Worm (Caenorhabditis elegans) whole organism, L4 larva: Measurements from ENCODE around the gene lys-2.

Experiments
- D1046.2 ChIP-seq: fragments of 200-800 bp; sonication (Bioruptor generic); IDR thresholded peaks from 2 replicates; pipeline ENCODE4 v1.3.6; 2022; ENCODE audit warnings: missing genetic modification characterization, missing compliant biosample characterization
- F37D6.2 ChIP-seq: sonication (generic microtip); optimal IDR thresholded peaks from 2 replicates; lab custom pipeline; 2016; ENCODE audit warnings: mild to moderate bottlenecking, missing genetic modification characterization, missing compliant biosample characterization
- daf-12 ChIP-seq: fragments of 150-350 bp; optimal IDR thresholded peaks from 2 replicates; lab custom pipeline; 2014; ENCODE audit warnings: missing biosample characterization, missing genetic modification reagents, missing genetic modification characterization
- dmd-6 ChIP-seq: fragments of 200-800 bp; sonication (Bioruptor generic); IDR thresholded peaks from 2 replicates; pipeline ENCODE4 v1.3.6; 2022; ENCODE audit warnings: missing genetic modification reagents, missing genetic modification characterization, missing compliant biosample characterization
- egl-27 ChIP-seq: sonication (generic microtip); optimal IDR thresholded peaks from 3 replicates; lab custom pipeline; 2017; ENCODE audit warnings: missing biosample characterization, missing genetic modification reagents, missing genetic modification characterization
- lsy-2 ChIP-seq, 2 experiments: fragments of 150-350 bp in 1 of 2; sonication (generic microtip) in 1 of 2; optimal IDR thresholded peaks; 2 replicates each; lab custom pipeline; 2014 to 2017; ENCODE audit warnings: missing biosample characterization in 2 of 2, missing genetic modification characterization in 2 of 2
- mep-1 ChIP-seq: fragments of 150-350 bp; sonication (generic microtip); optimal IDR thresholded peaks from 3 replicates; lab custom pipeline; 2014; ENCODE audit warnings: missing biosample characterization, missing genetic modification characterization
- nhr-11 ChIP-seq: fragments of 150-350 bp; optimal IDR thresholded peaks from 2 replicates; lab custom pipeline; 2014; ENCODE audit warnings: missing biosample characterization, missing genetic modification characterization
- nhr-28 ChIP-seq: fragments of 150-350 bp; optimal IDR thresholded peaks from 2 replicates; lab custom pipeline; 2014; ENCODE audit warnings: missing biosample characterization, missing genetic modification characterization
- nhr-6 ChIP-seq: fragments of 150-350 bp; optimal IDR thresholded peaks from 2 replicates; lab custom pipeline; 2014; ENCODE audit warnings: missing biosample characterization, missing genetic modification characterization
- rbr-2 ChIP-seq: sonication (generic microtip); optimal IDR thresholded peaks from 2 replicates; lab custom pipeline; 2016; ENCODE audit warnings: missing genotype, missing genetic modification characterization, missing compliant biosample characterization
- zfp-2 ChIP-seq: sonication (generic microtip); optimal IDR thresholded peaks from 2 replicates; lab custom pipeline; 2016; ENCODE audit warnings: mild to moderate bottlenecking, missing genetic modification characterization, missing compliant biosample characterization
- ztf-11 ChIP-seq: fragments of 150-350 bp; optimal IDR thresholded peaks from 2 replicates; lab custom pipeline; 2014; ENCODE audit warnings: missing biosample characterization, missing genetic modification characterization

DNA sequence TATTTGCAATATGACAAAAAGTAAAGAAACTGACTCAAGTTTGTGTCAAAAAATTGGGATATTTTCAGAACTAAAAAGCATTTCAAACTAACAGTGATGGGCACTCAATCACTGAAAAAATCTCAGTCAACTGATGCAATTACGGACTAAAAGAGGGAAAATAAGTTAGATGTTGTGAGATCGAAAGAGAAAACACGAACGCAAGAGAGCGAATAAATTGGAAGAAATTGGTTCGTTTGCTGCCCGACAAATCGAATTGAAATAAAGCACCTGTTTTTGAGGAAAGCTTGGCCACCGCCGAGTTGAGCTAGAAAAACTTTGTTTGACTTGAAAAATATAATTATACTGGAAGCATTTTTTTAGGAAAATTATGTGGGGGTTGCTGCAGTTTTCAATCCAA, 15.2 kb downstream of the lys-2 start:
- no peak for TF ChIP-seq nhr-6 (tag; lab: Kevin White, UChicago)
- no peak for TF ChIP-seq D1046.2
- no peak for TF ChIP-seq zfp-2 (tag; lab: Kevin White, UChicago)
- TF ChIP-seq F37D6.2 (tag; lab: Kevin White, UChicago): no peak
- no peak for TF ChIP-seq rbr-2
- TF ChIP-seq nhr-28 (tag; lab: Kevin White, UChicago): no peak
- TF ChIP-seq egl-27 (tag; lab: Kevin White, UChicago): no peak
- no peak for TF ChIP-seq ztf-11
- no peak for TF ChIP-seq daf-12 (tag; lab: Kevin White, UChicago)
- TF ChIP-seq lsy-2 (tag; optimal IDR thresholded peaks at IDR 0.05; lab: Kevin White, UChicago): no peak
- TF ChIP-seq dmd-6 (GFP tag; lab: Robert Waterston, UW): no peak
- TF ChIP-seq nhr-11 (tag; lab: Kevin White, UChicago): no peak
- no peak for TF ChIP-seq mep-1 (tag; lab: Kevin White, UChicago)
